Fruit fly (Drosophila melanogaster) Kc167 (cell line): ENCODE results near the gene CG14277.

Experiments used
- Myc ChIP-seq: fragments of >200 bp; optimal IDR thresholded peaks from 2 replicates; lab custom pipeline; 2017; ENCODE audit warnings: missing external identifiers
- Sin3A ChIP-seq: fragments of >200 bp; optimal IDR thresholded peaks from 2 replicates; lab custom pipeline; 2018; ENCODE audit warnings: missing external identifiers
- h ChIP-seq: fragments of >200 bp; optimal IDR thresholded peaks from 3 replicates; lab custom pipeline; 2018; ENCODE audit warnings: missing external identifiers
- insv ChIP-seq: fragments of >200 bp; optimal IDR thresholded peaks from 3 replicates; lab custom pipeline; 2018; ENCODE audit warnings: missing external identifiers
- psq ChIP-seq: fragments of >200 bp; optimal IDR thresholded peaks from 2 replicates; lab custom pipeline; 2017; ENCODE audit warnings: missing external identifiers
- ttk ChIP-seq: sonication (Bioruptor generic); optimal IDR thresholded peaks from 2 replicates; lab custom pipeline; 2017; ENCODE audit warnings: missing external identifiers

CG14277 gene

DNA sequence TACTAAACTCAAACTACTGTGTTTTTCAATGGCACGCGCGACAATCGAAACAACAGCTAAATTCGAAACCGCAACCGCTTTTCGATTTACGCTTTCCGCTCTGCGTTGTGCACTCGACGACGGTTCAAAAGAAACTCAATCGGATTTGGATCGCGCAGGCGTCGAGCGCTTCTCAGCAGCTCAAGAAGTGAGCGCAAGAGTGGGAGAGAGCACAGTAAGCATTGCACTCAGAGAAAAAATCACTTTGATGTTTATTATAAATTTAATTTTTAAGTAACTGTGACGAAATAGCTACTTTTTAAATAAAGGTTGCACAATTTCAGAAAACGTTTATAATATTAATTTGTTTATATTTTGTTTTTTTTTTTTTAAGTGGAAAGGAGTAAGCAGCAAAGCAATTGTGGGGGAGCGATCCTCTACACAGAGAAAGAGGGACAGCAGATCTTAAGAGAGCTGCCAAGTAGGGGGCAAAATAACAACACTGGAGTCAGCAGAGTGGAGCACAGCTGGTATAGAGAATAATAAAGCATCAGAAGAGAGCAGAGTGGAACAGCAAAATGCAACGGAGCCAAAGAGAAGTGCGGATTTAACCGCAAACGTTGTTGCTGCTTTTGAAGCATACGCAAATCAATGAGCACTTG, 35.4 kb downstream of the CG14277 start:
- TF ChIP-seq ttk = no peak
- TF ChIP-seq psq (lab: Kevin White, UChicago) = no peak
- TF ChIP-seq h (lab: Kevin White, UChicago) = no peak
- TF ChIP-seq insv (lab: Kevin White, UChicago) = no peak
- no peak for TF ChIP-seq Myc (lab: Kevin White, UChicago)
- no peak for TF ChIP-seq Sin3A (lab: Kevin White, UChicago)

DNA sequence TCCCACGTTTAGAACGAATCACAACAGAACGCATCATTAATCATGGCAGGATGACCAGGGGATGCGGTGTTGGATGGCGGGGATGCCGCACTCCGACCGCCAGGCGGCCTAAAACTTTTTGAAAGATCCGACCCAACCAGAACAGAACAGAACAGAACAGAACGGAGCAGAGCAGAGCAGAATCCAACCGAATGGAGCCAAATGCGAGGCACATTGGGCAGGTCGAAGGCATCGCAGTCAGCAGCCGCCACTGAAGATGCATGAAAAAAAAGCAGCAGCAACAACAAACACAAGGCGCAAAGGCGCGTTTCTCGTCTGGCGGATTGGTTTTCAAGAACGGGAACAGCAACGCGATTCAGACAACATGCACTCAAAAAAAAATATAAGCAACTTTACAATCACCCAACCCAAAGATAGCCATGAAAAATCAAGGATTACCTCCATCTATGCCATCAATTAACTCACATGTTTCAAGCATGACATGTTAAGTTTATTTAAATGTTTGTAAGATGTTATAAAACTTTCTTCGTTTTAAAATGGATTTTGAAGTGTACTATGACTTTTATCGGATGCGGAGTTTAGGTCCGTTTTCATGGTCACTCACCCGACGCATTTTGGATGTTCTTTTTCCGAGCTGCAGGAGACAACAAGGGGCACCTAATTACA, 37.2 kb downstream of the CG14277 start:
- TF ChIP-seq insv (lab: Kevin White, UChicago) (no peak), Sin3A (lab: Kevin White, UChicago) (no peak), psq (lab: Kevin White, UChicago) (no peak), ttk (no peak), h (lab: Kevin White, UChicago) (no peak), Myc (lab: Kevin White, UChicago) (no peak)

DNA sequence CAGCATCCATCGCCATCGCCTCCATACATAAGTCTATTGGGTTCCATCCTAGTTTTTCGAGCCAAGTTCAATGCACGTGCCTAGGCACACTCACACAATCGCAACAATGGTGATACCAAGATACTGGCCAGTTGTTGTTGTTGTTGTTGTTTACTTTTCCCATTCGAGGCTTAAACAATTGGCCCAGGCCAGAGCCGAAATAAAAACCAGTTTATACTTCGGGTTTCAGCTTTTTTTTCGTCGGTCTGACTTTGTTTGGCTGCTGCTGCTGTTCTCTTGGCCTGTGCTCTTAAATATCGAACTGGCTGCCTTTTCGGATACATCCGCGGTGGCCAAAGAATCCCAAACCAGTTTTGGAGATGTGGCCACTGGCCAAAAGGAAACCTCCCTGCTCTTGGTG, 37.9 kb downstream of the CG14277 start:
- TF ChIP-seq h (lab: Kevin White, UChicago) = no peak
- TF ChIP-seq Myc (lab: Kevin White, UChicago) = no peak
- TF ChIP-seq psq (lab: Kevin White, UChicago) = no peak
- no peak for TF ChIP-seq insv (lab: Kevin White, UChicago)
- no peak for TF ChIP-seq Sin3A (lab: Kevin White, UChicago)
- TF ChIP-seq ttk = no peak

DNA sequence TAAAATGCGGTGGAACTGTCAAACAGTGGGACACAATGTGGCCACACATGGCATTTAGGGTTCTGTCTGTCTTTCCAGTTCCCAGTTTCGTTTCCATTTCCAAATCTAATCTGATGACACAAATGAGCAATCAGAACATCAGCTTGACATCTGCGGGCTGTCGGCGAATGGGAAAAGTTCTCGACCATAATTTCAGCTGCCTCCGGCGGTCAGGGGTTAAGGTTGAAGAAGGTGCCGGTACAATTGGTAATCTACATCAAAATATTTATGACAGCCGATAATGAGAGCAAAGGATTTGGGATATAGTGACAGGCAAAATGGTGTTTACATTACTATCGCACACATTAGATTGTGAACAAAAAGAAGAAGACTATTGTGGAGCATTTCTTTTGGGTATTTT, 39.6 kb downstream of the CG14277 start:
- TF ChIP-seq ttk (no peak), Sin3A (lab: Kevin White, UChicago) (no peak), insv (lab: Kevin White, UChicago) (no peak), h (lab: Kevin White, UChicago) (no peak), psq (lab: Kevin White, UChicago) (no peak)

DNA sequence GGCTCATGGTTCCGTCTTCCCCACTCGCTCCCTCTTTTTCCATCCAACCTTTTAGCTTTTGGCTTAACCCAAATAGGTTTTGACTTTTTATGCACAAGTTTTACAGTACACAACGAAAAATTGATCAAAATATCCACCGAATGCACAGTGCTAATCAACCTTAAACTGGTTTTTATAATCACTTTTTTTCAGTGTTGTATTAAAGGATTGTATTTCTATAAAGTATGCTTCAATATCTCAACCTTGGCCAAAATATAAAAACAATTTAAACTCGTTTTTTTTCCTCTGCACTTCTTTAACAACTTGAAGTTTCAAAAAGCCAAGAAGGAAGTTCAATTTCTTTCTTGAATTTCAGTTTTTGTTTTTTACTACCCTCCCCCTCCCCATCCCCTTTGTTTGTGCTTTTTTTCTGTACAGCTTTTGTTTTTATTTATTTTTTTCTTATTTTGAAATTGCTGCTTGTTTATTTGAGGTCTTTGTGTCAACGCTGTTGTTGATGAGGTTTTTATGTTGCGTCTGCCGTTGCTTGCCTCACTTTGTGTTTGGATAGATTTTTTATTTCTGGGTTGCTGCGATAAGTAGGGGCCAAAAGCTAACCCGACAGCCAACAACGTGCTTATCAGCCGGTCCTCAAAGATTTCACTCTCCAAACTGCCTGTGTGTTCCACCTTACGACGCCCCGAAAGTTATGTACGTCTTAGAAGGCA, 42.8 kb downstream of the CG14277 start:
- TF ChIP-seq Sin3A (lab: Kevin White, UChicago) (no peak), insv (lab: Kevin White, UChicago) (no peak), psq (lab: Kevin White, UChicago) (no peak), h (lab: Kevin White, UChicago) (no peak), Myc (lab: Kevin White, UChicago) (no peak), ttk (no peak)

DNA sequence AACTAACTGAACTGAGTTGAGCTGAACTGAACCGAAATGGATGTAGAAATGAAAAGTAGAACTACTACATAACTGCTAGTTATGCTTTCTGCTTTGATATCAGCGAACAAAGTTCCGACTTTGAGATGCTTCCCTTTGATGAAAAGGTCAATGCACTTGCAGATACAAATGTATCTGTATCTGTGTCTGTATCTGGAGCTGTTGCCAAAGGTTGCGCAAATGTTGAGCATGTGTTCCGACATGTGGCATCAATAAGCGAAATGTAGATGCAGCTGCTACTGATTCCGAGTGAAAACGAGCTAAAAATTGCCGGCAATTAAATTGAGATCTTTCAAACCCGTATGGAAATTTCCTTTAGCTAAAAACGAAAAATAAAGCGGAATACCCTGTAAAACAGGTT, 44.3 kb downstream of the CG14277 start:
- TF ChIP-seq Sin3A (lab: Kevin White, UChicago) (no peak), insv (lab: Kevin White, UChicago) (no peak), psq (lab: Kevin White, UChicago) (no peak), Myc (lab: Kevin White, UChicago) (no peak), ttk (no peak), h (lab: Kevin White, UChicago) (no peak)

DNA sequence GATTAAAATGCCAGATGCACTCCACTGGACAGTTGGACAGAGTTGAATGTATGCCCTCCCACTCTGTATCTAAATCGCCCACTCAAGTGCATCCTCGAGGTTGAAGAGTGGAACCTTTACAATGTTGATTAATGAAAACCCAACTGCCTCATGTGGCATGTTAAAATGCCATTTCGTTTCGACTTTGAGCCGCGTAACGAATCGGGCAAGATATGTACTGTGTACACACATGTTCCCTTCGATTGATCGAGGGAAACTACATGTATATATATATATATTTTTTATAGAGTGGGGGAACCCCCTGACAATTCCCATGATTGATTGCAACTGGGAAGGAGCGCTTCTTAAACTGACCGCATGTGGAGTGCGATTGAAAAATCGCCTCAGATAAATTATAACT, 45.8 kb downstream of the CG14277 start:
- TF ChIP-seq h (lab: Kevin White, UChicago) = no peak
- no peak for TF ChIP-seq ttk
- TF ChIP-seq Sin3A (lab: Kevin White, UChicago) = no peak
- no peak for TF ChIP-seq Myc (lab: Kevin White, UChicago)
- no peak for TF ChIP-seq insv (lab: Kevin White, UChicago)
- no peak for TF ChIP-seq psq (lab: Kevin White, UChicago)

DNA sequence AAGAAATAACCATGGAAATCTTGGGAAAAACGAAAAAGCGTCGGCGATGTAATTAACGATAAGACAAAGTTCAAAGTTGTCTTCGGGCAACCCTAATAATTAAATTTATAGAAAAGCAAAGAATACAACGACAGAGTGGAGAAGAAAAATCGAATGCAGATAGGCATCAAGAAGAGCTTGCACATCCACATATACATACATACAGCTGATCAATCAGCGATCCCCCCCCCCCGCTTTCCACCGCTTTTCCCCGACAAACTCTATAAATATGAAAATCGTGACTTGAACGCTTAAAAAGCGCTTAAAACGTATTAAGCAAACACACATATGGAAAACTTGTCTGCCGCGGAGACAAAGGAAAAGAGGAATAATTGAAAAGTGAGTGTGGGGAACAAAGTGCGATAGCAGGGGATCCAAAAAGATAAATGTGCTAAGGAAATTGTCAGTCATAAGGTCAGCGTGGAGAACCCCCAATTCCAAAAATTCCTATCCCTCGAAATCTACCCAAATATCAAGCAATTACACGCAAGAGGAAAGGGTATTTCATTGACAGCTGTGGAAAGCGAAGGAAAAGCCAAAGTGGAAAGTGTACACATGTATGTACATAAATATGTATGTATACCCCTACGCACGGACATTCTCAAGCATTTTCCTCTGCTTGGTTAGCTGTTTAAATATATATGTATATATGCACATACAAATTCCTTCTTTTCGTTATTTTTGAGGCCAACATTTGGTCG, 47.2 kb downstream of the CG14277 start:
- TF ChIP-seq Myc (lab: Kevin White, UChicago) (no peak), psq (lab: Kevin White, UChicago) (no peak), ttk (no peak), Sin3A (lab: Kevin White, UChicago) (no peak), insv (lab: Kevin White, UChicago) (no peak), h (lab: Kevin White, UChicago) (no peak)

DNA sequence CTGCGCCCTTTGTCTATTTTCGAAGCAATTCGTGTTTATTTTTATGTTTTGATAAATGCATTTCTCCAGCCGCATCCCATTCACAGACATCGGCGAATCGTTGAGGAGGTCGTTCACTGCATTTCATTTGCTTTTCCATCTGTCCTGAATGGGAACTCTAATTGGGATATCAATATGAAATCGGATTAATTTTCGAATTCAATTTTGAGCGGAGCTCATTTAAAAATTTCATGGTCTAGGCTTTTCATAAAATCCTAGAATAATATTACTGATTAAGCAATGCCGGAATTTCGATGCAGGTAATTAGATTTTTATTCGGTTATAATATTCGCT, 47.8 kb downstream of the CG14277 start:
- TF ChIP-seq Sin3A (lab: Kevin White, UChicago) = no peak
- TF ChIP-seq insv (lab: Kevin White, UChicago) = no peak
- no peak for TF ChIP-seq ttk
- no peak for TF ChIP-seq Myc (lab: Kevin White, UChicago)
- TF ChIP-seq psq (lab: Kevin White, UChicago) = no peak
- no peak for TF ChIP-seq h (lab: Kevin White, UChicago)

DNA sequence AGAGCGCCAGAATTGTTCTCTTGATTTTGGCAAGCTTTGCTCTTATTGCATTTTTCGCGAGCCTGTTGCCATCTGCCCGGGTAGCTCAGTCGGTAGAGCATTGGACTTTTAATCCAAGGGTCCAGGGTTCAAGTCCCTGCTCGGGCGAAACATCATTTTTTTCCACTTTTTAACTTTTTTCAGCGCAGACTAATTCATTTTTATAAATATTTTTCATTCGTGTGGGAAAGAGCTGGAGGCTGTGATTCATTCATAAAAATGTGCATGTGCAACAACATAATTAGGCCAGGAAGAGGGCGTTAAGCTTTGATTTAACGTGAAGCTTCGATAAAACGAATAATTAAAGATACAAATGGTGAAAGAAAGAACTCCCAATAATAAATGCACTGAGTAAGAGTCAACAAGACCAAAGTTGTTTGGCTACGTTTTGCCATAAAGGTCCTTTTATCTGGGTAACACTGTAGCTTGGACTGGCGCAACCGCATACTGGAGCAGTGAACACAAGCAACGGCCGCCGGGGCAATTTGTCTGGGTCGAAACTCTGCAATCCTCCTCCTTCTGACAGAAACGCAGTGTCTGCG, 48.5 kb downstream of the CG14277 start:
- TF ChIP-seq Sin3A (lab: Kevin White, UChicago) (no peak), Myc (lab: Kevin White, UChicago) (no peak), insv (lab: Kevin White, UChicago) (no peak), psq (lab: Kevin White, UChicago) (no peak), h (lab: Kevin White, UChicago) (no peak), ttk (no peak)
